Worm (Caenorhabditis elegans): ENCODE results near the gene Y49E10.29.

Y49E10.29 gene

ce11 chrIII:12496449-12496848 is 27.5 kb downstream of the Y49E10.29 start, which contains the start of gene herd-1 (continued):
- TF ChIP-seq him-1 (tag; optimal IDR thresholded peaks at IDR 0.05) (no peak), ets-4 (GFP tag; optimal IDR thresholded peaks at IDR 0.05) (no peak), nhr-90 (tag; optimal IDR thresholded peaks at IDR 0.05) (no peak), repo-1 (tag; optimal IDR thresholded peaks at IDR 0.05) (no peak), snpc-4 (GFP tag; optimal IDR thresholded peaks at IDR 0.05) (no peak), snpc-4 (tag; optimal IDR thresholded peaks at IDR 0.05) (no peak), nhr-179 (tag; optimal IDR thresholded peaks at IDR 0.05) (no peak), dox-1 (GFP tag; IDR thresholded peaks at IDR 0.05) (no peak; the same call in 1 of the 2 replicates), lin-40 (tag; optimal IDR thresholded peaks at IDR 0.05) (no peak), C06A6.2 (GFP tag; conservative IDR thresholded peaks at IDR 0.05) (no peak), Y95B8A.8 (GFP tag; IDR thresholded peaks at IDR 0.05) (peak; percentile 76; the same call in 1 of the 2 replicates), nfya-1 (tag; optimal IDR thresholded peaks at IDR 0.05; ENCODE audit: borderline replicate concordance, insufficient read depth) (no peak), F49E8.2 (tag; optimal IDR thresholded peaks at IDR 0.05; ENCODE audit: insufficient read depth) (peak; percentile 69), sdz-38 (tag; optimal IDR thresholded peaks at IDR 0.05) (no peak), ztf-6 (GFP tag; IDR thresholded peaks at IDR 0.05) (no peak), Y79H2A.3 (GFP tag; conservative IDR thresholded peaks at IDR 0.05) (0 out of 2 replicates have a peak, but pooled peaks have one; percentile 33), ceh-27 (GFP tag; optimal IDR thresholded peaks at IDR 0.05) (peak; percentile 7), ceh-91 (GFP tag; IDR thresholded peaks at IDR 0.05) (no peak), ztf-18 (tag; optimal IDR thresholded peaks at IDR 0.05) (peak; percentile 20), lin-26 (GFP tag; IDR thresholded peaks at IDR 0.05) (peak; percentile 50; the same call in 1 of the 2 replicates), F55B11.4 (tag; optimal IDR thresholded peaks at IDR 0.05; ENCODE audit: borderline replicate concordance, insufficient read depth) (no peak), bed-1 (GFP tag; IDR thresholded peaks at IDR 0.05) (no peak), nfyb-1 (GFP tag; IDR thresholded peaks at IDR 0.05) (0 out of 2 replicates have a peak, but pooled peaks have one; percentile 44), zfh-2 (GFP tag; conservative IDR thresholded peaks at IDR 0.05) (no peak), Y53F4B.3 (GFP tag; IDR thresholded peaks at IDR 0.05) (no peak), atf-7 (tag; optimal IDR thresholded peaks at IDR 0.05) (no peak), ztf-3 (GFP tag; optimal IDR thresholded peaks at IDR 0.05) (no peak), athp-1 (tag; optimal IDR thresholded peaks at IDR 0.05) (peak; percentile 73), mel-28 (tag; optimal IDR thresholded peaks at IDR 0.05; ENCODE audit: borderline replicate concordance) (no peak), egl-44 (GFP tag; IDR thresholded peaks at IDR 0.05) (0 out of 2 replicates have a peak, but pooled peaks have one; percentile 48)

- TF ChIP-seq akir-1 (GFP tag; optimal IDR thresholded peaks at IDR 0.05) (no peak), F57A8.1 (GFP tag; optimal IDR thresholded peaks at IDR 0.05) (no peak), tlf-1 (GFP tag; optimal IDR thresholded peaks at IDR 0.05) (no peak), hmg-1.2 (GFP tag; IDR thresholded peaks at IDR 0.05) (peak; percentile 32; the same call in 1 of the 2 replicates), Y67H2A.10 (GFP tag; conservative IDR thresholded peaks at IDR 0.05) (no peak), ztf-18 (tag; optimal IDR thresholded peaks at IDR 0.05) (no peak), lsl-1 (GFP tag; optimal IDR thresholded peaks at IDR 0.05) (peak; percentile 32), B0035.1 (tag; optimal IDR thresholded peaks at IDR 0.05) (no peak), ceh-40 (GFP tag; IDR thresholded peaks at IDR 0.05) (no peak), ceh-27 (GFP tag; optimal IDR thresholded peaks at IDR 0.05) (no peak), F57C9.4 (tag; optimal IDR thresholded peaks at IDR 0.05) (no peak), lin-35 (GFP tag; optimal IDR thresholded peaks at IDR 0.05) (no peak), madf-8 (GFP tag; conservative IDR thresholded peaks at IDR 0.05) (no peak), K12H6.12 (tag; optimal IDR thresholded peaks at IDR 0.05) (no peak), egl-44 (GFP tag; IDR thresholded peaks at IDR 0.05) (no peak), xnd-1 (tag; optimal IDR thresholded peaks at IDR 0.05) (peak; percentile 17), hlh-12 (tag; optimal IDR thresholded peaks at IDR 0.05) (no peak), C17E4.6 (GFP tag; IDR thresholded peaks at IDR 0.05) (peak; percentile 80; the same call in 1 of the 2 replicates), K11D2.4 (GFP tag; IDR thresholded peaks at IDR 0.05) (no peak), lin-40 (tag; optimal IDR thresholded peaks at IDR 0.05) (no peak), aptf-3 (GFP tag; IDR thresholded peaks at IDR 0.05) (no peak), F10E7.11 (tag; optimal IDR thresholded peaks at IDR 0.05) (peak; percentile 14), chd-7 (tag; optimal IDR thresholded peaks at IDR 0.05) (no peak), him-1 (tag; optimal IDR thresholded peaks at IDR 0.05) (no peak)
Measured at ce11 chrIII:12499245-12499644, 30.3 kb downstream of the Y49E10.29 start, which contains the start of gene sql-1. Gene sql-1 (plus strand): TSS chrIII:12499557.
